Worm (Caenorhabditis elegans): Measurements from ENCODE around the gene C49A9.3.

DNA sequence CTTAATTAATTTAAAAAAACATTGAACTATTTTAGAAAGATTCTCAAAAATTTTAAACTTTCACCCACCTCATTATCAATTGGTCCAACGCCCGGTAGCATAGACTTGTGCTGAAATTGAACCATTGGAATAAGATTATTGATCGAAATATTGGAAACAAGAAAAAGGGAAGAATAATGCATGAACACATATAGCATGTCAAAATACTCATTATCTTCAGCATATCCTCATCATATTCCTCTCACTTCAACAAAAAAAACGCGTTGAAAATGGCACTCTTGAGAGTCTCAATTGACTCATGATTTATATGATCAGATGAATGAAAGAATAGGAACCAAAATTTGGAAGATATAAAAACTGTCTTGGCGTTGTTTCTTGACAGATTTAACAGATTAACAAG is 38.1 kb upstream of the C49A9.3 start, which contains the start of gene unc-77:
- TF ChIP-seq flt-1 (GFP tag; IDR thresholded peaks at IDR 0.05) = no peak
- TF ChIP-seq ref-1 (GFP tag; conservative IDR thresholded peaks at IDR 0.05) = no peak
- no peak for TF ChIP-seq cog-1 (tag; optimal IDR thresholded peaks at IDR 0.05)
- TF ChIP-seq T22C8.4 (GFP tag; IDR thresholded peaks at IDR 0.05) = no peak
- no peak for TF ChIP-seq ztf-29 (GFP tag; IDR thresholded peaks at IDR 0.05)
- TF ChIP-seq ztf-23 (GFP tag; IDR thresholded peaks at IDR 0.05) = no peak
- TF ChIP-seq med-1 (GFP tag; optimal IDR thresholded peaks at IDR 0.05; ENCODE audit: insufficient read depth) = no peak
